Fruit fly (Drosophila melanogaster) whole organism, embryonic: ENCODE results near the gene put.
A peak's percentile ranks its signal among the peaks of the same experiment; 100 is the strongest.

Source experiments
- Awh ChIP-seq: fragments of 200-800 bp; sonication (Bioruptor generic); IDR thresholded peaks from 2 replicates; pipeline ENCODE4, ENCODE4 v1.3.6; 2022; ENCODE audit warnings: missing biosample characterization, missing genetic modification characterization
- Bdp1 ChIP-seq: fragments of 200-800 bp; sonication (Bioruptor generic); optimal IDR thresholded peaks from 3 replicates; lab custom pipeline; 2016; ENCODE audit warnings: missing biosample characterization, missing genetic modification characterization
- Bgb ChIP-seq: fragments of 200-800 bp; sonication (Bioruptor generic); IDR thresholded peaks from 2 replicates; pipeline ENCODE4 v1.3.6; 2022; ENCODE audit warnings: missing biosample characterization, missing genetic modification characterization; ENCODE audit not compliant: partially characterized antibody
- CG10366 ChIP-seq: fragments of 200-800 bp; sonication (Bioruptor generic); IDR thresholded peaks from 2 replicates; pipeline ENCODE4 v1.3.6; 2022; ENCODE audit warnings: missing biosample characterization, missing genetic modification characterization
- CG12219 ChIP-seq: fragments of 200-800 bp; sonication (Bioruptor generic); optimal IDR thresholded peaks from 3 replicates; lab custom pipeline; 2018; ENCODE audit warnings: missing biosample characterization, mild to moderate bottlenecking, missing genetic modification characterization
- CG13894 ChIP-seq: fragments of 200-800 bp; sonication (Bioruptor generic); optimal IDR thresholded peaks from 3 replicates; lab custom pipeline; 2018; ENCODE audit warnings: missing biosample characterization, mild to moderate bottlenecking, missing genetic modification characterization, moderate library complexity
- CG15479 ChIP-seq: fragments of 200-800 bp; sonication (Bioruptor generic); optimal IDR thresholded peaks from 3 replicates; lab custom pipeline; 2019; ENCODE audit warnings: missing biosample characterization, mild to moderate bottlenecking, missing genetic modification characterization, moderate library complexity
- CG1603 ChIP-seq: fragments of 200-800 bp; sonication (Bioruptor generic); optimal IDR thresholded peaks from 2 replicates; lab custom pipeline; 2019; ENCODE audit warnings: missing biosample characterization, mild to moderate bottlenecking, missing genetic modification characterization, moderate library complexity
- CG16813 ChIP-seq: fragments of 200-800 bp; sonication (Bioruptor generic); IDR thresholded peaks from 3 replicates; pipeline ENCODE4 v1.3.6; 2022; ENCODE audit warnings: missing biosample characterization, missing genetic modification characterization; ENCODE audit not compliant: partially characterized antibody
- CG17359 ChIP-seq: fragments of 200-800 bp; sonication (Bioruptor generic); optimal IDR thresholded peaks from 3 replicates; lab custom pipeline; 2018; ENCODE audit warnings: missing biosample characterization, mild to moderate bottlenecking, missing genetic modification characterization, moderate library complexity
- CG17802 ChIP-seq: fragments of 200-800 bp; sonication (Bioruptor generic); optimal IDR thresholded peaks from 2 replicates; lab custom pipeline; 2018; ENCODE audit warnings: missing biosample characterization, mild to moderate bottlenecking, missing genetic modification characterization, moderate library complexity
- CG2199 ChIP-seq: fragments of 200-800 bp; sonication (Bioruptor generic); IDR thresholded peaks from 3 replicates; pipeline ENCODE4 v1.3.6; 2022; ENCODE audit warnings: missing biosample characterization, missing genetic modification characterization
- CG2678 ChIP-seq: fragments of 200-800 bp; sonication (Bioruptor generic); optimal IDR thresholded peaks from 3 replicates; lab custom pipeline; 2019; ENCODE audit warnings: missing biosample characterization, mild to moderate bottlenecking, missing genetic modification characterization, moderate library complexity
- CG2875 ChIP-seq: fragments of 200-800 bp; sonication (Bioruptor generic); optimal IDR thresholded peaks from 2 replicates; lab custom pipeline; 2017; ENCODE audit warnings: missing biosample characterization, mild to moderate bottlenecking, missing genetic modification characterization, missing genetic modification reagents
- CG31224 ChIP-seq: fragments of 200-800 bp; sonication (Bioruptor generic); IDR thresholded peaks from 2 replicates; pipeline ENCODE4 v1.3.6; 2022; ENCODE audit warnings: missing biosample characterization, missing genetic modification characterization
- CG32532 ChIP-seq: fragments of 200-800 bp; sonication (Bioruptor generic); IDR thresholded peaks from 2 replicates; pipeline ENCODE4 v1.3.6; 2022; ENCODE audit warnings: missing biosample characterization, missing genetic modification characterization
- CG3281 ChIP-seq: fragments of 200-800 bp; sonication (Bioruptor generic); optimal IDR thresholded peaks from 3 replicates; lab custom pipeline; 2017; ENCODE audit warnings: missing biosample characterization, mild to moderate bottlenecking, missing genetic modification characterization
- CG4328 ChIP-seq: fragments of 200-800 bp; sonication (Bioruptor generic); optimal IDR thresholded peaks from 3 replicates; lab custom pipeline; 2017; ENCODE audit warnings: missing biosample characterization, missing genetic modification reagents, missing genetic modification characterization
- CG4617 ChIP-seq: fragments of 200-800 bp; sonication (Bioruptor generic); optimal IDR thresholded peaks from 3 replicates; lab custom pipeline; 2016; ENCODE audit warnings: missing biosample characterization, missing genetic modification characterization, borderline replicate concordance
- CG6654 ChIP-seq: fragments of 200-800 bp; sonication (Bioruptor generic); optimal IDR thresholded peaks from 2 replicates; lab custom pipeline; 2017; ENCODE audit warnings: missing biosample characterization, mild to moderate bottlenecking, missing genetic modification characterization
- CG6689 ChIP-seq: fragments of 200-800 bp; sonication (Bioruptor generic); IDR thresholded peaks from 2 replicates; pipeline ENCODE4 v1.3.6; 2022; ENCODE audit warnings: missing biosample characterization, missing genetic modification characterization
- CG6765 ChIP-seq: fragments of 200-800 bp; sonication (Bioruptor generic); optimal IDR thresholded peaks from 3 replicates; lab custom pipeline; 2017; ENCODE audit warnings: missing biosample characterization, mild to moderate bottlenecking, missing genetic modification characterization
- CG8290 ChIP-seq, 3 experiments: fragments of 200-800 bp; sonication (Bioruptor generic); optimal IDR thresholded peaks; 2 replicates each; lab custom pipeline; 2016 to 2019; ENCODE audit warnings: missing biosample characterization in 3 of 3, missing genetic modification characterization in 3 of 3, mild to moderate bottlenecking in 2 of 3, moderate library complexity in 1 of 3
- CTCF ChIP-seq: fragments of 200-800 bp; sonication (Bioruptor generic); optimal IDR thresholded peaks from 2 replicates; lab custom pipeline; 2017; ENCODE audit warnings: missing biosample characterization, mild to moderate bottlenecking, missing genetic modification characterization, moderate library complexity
- D ChIP-seq, 2 experiments: fragments of 200-800 bp in 1 of 2; fragments of >200 bp in 1 of 2; sonication (Bioruptor generic) in 1 of 2; optimal IDR thresholded peaks; 2 replicates in 1 of 2; 3 replicates in 1 of 2; lab custom pipeline; 2017; ENCODE audit warnings: mild to moderate bottlenecking in 1 of 2, missing biosample characterization in 1 of 2, missing genetic modification characterization in 1 of 2, missing genetic modification reagents in 1 of 2
- Deaf1 ChIP-seq: fragments of 200-800 bp; optimal IDR thresholded peaks from 3 replicates; lab custom pipeline; 2019; ENCODE audit warnings: missing biosample characterization, mild to moderate bottlenecking, missing genetic modification characterization, moderate library complexity
- E2f1 ChIP-seq: fragments of 200-800 bp; sonication (Bioruptor generic); IDR thresholded peaks from 2 replicates; pipeline ENCODE4 v1.3.6; 2022; ENCODE audit warnings: missing biosample characterization, missing genetic modification characterization
- H15 ChIP-seq: fragments of 200-800 bp; sonication (Bioruptor generic); IDR thresholded peaks from 3 replicates; pipeline ENCODE4 v1.3.6; 2022; ENCODE audit warnings: missing biosample characterization, missing genetic modification characterization
- H2.0 ChIP-seq: fragments of 200-800 bp; sonication (Bioruptor generic); IDR thresholded peaks from 2 replicates; pipeline ENCODE4 v1.3.6; 2022; ENCODE audit warnings: missing biosample characterization, missing genetic modification characterization
- HHEX ChIP-seq: fragments of 200-800 bp; sonication (Bioruptor generic); optimal IDR thresholded peaks from 3 replicates; lab custom pipeline; 2017; ENCODE audit warnings: missing biosample characterization, mild to moderate bottlenecking, missing genetic modification characterization, missing genetic modification reagents
- Poxn ChIP-seq: fragments of 200-800 bp; sonication (Bioruptor generic); IDR thresholded peaks from 2 replicates; pipeline ENCODE4 v1.3.6; 2022; ENCODE audit warnings: missing biosample characterization, missing genetic modification characterization
- Sox100B ChIP-seq: fragments of 200-800 bp; sonication (Bioruptor generic); optimal IDR thresholded peaks from 3 replicates; lab custom pipeline; 2018; ENCODE audit warnings: missing biosample characterization, mild to moderate bottlenecking, missing genetic modification characterization
- Tbp ChIP-seq: fragments of >200 bp; optimal IDR thresholded peaks from 2 replicates; lab custom pipeline; 2018; ENCODE audit warnings: missing biosample characterization, missing genetic modification characterization
- bbx ChIP-seq: fragments of 200-800 bp; sonication (Bioruptor generic); IDR thresholded peaks from 2 replicates; pipeline ENCODE4 v1.3.6; 2022; ENCODE audit warnings: missing biosample characterization, missing genetic modification characterization; ENCODE audit not compliant: partially characterized antibody
- fd64A ChIP-seq: fragments of 200-800 bp; sonication (Bioruptor generic); optimal IDR thresholded peaks from 3 replicates; lab custom pipeline; 2018; ENCODE audit warnings: missing biosample characterization, mild to moderate bottlenecking, missing genetic modification characterization
- gcm ChIP-seq: fragments of 200-800 bp; sonication (Bioruptor generic); optimal IDR thresholded peaks from 2 replicates; lab custom pipeline; 2019; ENCODE audit warnings: missing biosample characterization, mild to moderate bottlenecking, missing genetic modification characterization, moderate library complexity
- insv ChIP-seq, 2 experiments: fragments of 200-800 bp; sonication (Bioruptor generic); optimal IDR thresholded peaks; 3 replicates each; lab custom pipeline; 2016 to 2018; ENCODE audit warnings: missing biosample characterization in 2 of 2, missing genetic modification characterization in 2 of 2
- lola ChIP-seq, 3 experiments: fragments of >200 bp in 2 of 3; fragments of 200-800 bp in 1 of 3; sonication (Bioruptor generic) in 1 of 3; optimal IDR thresholded peaks; 2 replicates each; lab custom pipeline; 2017 to 2019; ENCODE audit warnings: missing biosample characterization in 3 of 3, missing genetic modification characterization in 3 of 3, mild to moderate bottlenecking in 1 of 3, moderate library complexity in 1 of 3
- mam ChIP-seq: fragments of 200-800 bp; sonication (Bioruptor generic); optimal IDR thresholded peaks from 3 replicates; lab custom pipeline; 2016; ENCODE audit warnings: missing biosample characterization, missing genetic modification characterization
- sens-2 ChIP-seq: fragments of 200-800 bp; sonication (Bioruptor generic); IDR thresholded peaks from 2 replicates; pipeline ENCODE4 v1.3.6; 2022; ENCODE audit warnings: missing biosample characterization, missing genetic modification characterization
- sim ChIP-seq: fragments of 200-800 bp; sonication (Bioruptor generic); IDR thresholded peaks from 2 replicates; pipeline ENCODE4 v1.3.6; 2022; ENCODE audit warnings: missing biosample characterization, missing genetic modification characterization
- stc ChIP-seq: fragments of 200-800 bp; sonication (Bioruptor generic); IDR thresholded peaks from 2 replicates; pipeline ENCODE4 v1.3.6; 2022; ENCODE audit warnings: missing biosample characterization, missing genetic modification characterization
- tll ChIP-seq, 2 experiments: fragments of 200-800 bp in 1 of 2; fragments of >200 bp in 1 of 2; sonication (Bioruptor generic) in 1 of 2; optimal IDR thresholded peaks; 2 replicates each; lab custom pipeline; 2017 to 2019; ENCODE audit warnings: missing biosample characterization in 2 of 2, missing genetic modification characterization in 2 of 2, mild to moderate bottlenecking in 1 of 2, moderate library complexity in 1 of 2
- unpg ChIP-seq: fragments of 200-800 bp; sonication (Bioruptor generic); optimal IDR thresholded peaks from 3 replicates; lab custom pipeline; 2018; ENCODE audit warnings: missing biosample characterization, mild to moderate bottlenecking, missing genetic modification characterization, moderate library complexity
- zen ChIP-seq: fragments of 200-800 bp; sonication (Bioruptor generic); optimal IDR thresholded peaks from 3 replicates; lab custom pipeline; 2018; ENCODE audit warnings: missing biosample characterization, mild to moderate bottlenecking, missing genetic modification characterization, moderate library complexity

Gene put

DNA sequence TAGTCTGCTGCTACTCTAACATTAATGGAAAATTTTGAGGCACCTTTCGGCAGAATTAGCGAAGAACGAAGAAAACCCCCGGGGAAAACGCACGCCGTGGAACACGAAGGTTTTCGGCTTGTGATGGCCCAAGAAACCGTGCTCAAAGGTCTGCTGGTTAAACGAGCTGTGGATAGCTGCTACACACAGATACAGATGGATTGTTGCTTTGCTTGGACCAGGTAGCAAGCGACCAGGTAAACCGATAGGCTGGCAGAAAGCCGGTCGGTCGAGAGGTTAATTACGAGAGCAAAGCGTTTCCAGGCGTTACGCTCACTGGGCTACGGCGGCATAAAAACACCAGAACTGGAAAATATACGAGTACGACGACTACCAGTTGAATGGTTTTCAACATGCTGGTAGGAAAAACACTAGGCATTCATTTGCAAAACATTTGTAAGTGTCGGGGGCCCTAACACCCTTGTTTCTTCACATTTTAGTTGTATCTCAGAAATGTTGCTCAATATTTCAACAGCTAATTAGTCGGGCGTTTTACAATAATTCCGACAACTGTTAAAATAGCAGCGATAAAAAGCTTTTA is 26.9 kb upstream of the put start (continued):
- 0 out of 2 replicates have a peak, but pooled peaks have one; percentile 24 for TF ChIP-seq bbx (GFP tag; lab: Robert Waterston, UW)
- TF ChIP-seq fd64A, result no peak
- TF ChIP-seq zen (tag; lab: Kevin White, UChicago), result peak; percentile 54
- TF ChIP-seq Bdp1, result no peak
- TF ChIP-seq stc (GFP tag; lab: Robert Waterston, UW), result 0 out of 2 replicates have a peak, but pooled peaks have one; percentile 9
- TF ChIP-seq insv (GFP tag; optimal IDR thresholded peaks at IDR 0.05; lab: Kevin White, UChicago), result peak in 1 of 2 experiments; percentile 7
- TF ChIP-seq CG8290 (GFP tag; optimal IDR thresholded peaks at IDR 0.05; lab: Kevin White, UChicago), result no peak
- peak in 1 of 2 experiments; percentile 7 for TF ChIP-seq CG8290 (tag; optimal IDR thresholded peaks at IDR 0.05; lab: Kevin White, UChicago)
- no peak for TF ChIP-seq H2.0 (GFP tag; lab: Robert Waterston, UW)
- TF ChIP-seq Deaf1 (tag; lab: Kevin White, UChicago), result peak; percentile 13
- TF ChIP-seq CG3281 (GFP tag; lab: Kevin White, UChicago), result no peak
- no peak for TF ChIP-seq CG1603 (tag; lab: Kevin White, UChicago)
- no peak for TF ChIP-seq unpg (GFP tag; lab: Kevin White, UChicago)
- TF ChIP-seq CG2678 (tag; lab: Kevin White, UChicago), result no peak
- peak; percentile 52 for TF ChIP-seq Bgb
- no peak for TF ChIP-seq E2f1
- TF ChIP-seq CG17802 (tag; lab: Kevin White, UChicago), result no peak
- TF ChIP-seq CG13894, result peak; percentile 6
- TF ChIP-seq CG12219 (GFP tag; lab: Kevin White, UChicago), result no peak
- peak; percentile 39 for TF ChIP-seq CG15479
- no peak for TF ChIP-seq HHEX
- TF ChIP-seq sim (GFP tag; lab: Robert Waterston, UW), result no peak
- TF ChIP-seq H15 (GFP tag; lab: Robert Waterston, UW), result no peak
- TF ChIP-seq CG6765 (GFP tag; lab: Kevin White, UChicago), result no peak
- no peak for TF ChIP-seq CG4328 (GFP tag; lab: Kevin White, UChicago)
- peak; percentile 85 for TF ChIP-seq D (optimal IDR thresholded peaks at IDR 0.05; lab: Kevin White, UChicago)
- no peak for TF ChIP-seq D (GFP tag; optimal IDR thresholded peaks at IDR 0.05; lab: Kevin White, UChicago)
- TF ChIP-seq Tbp (GFP tag; lab: Kevin White, UChicago), result no peak
- no peak for TF ChIP-seq CG6654 (GFP tag; lab: Kevin White, UChicago)
- no peak for TF ChIP-seq CG16813 (GFP tag; lab: Robert Waterston, UW)
- TF ChIP-seq CTCF (GFP tag; lab: Kevin White, UChicago), result no peak
- no peak for TF ChIP-seq CG6689 (GFP tag; lab: Robert Waterston, UW)
- TF ChIP-seq CG17359 (tag; lab: Kevin White, UChicago), result no peak
- TF ChIP-seq CG2875, result no peak
- TF ChIP-seq CG32532 (GFP tag; lab: Robert Waterston, UW), result 0 out of 2 replicates have a peak, but pooled peaks have one; percentile 14
- no peak for TF ChIP-seq CG4617
- TF ChIP-seq gcm, result peak; percentile 50
- peak; percentile 100 for TF ChIP-seq CG2199
- TF ChIP-seq CG10366, result no peak
- TF ChIP-seq tll (GFP tag; optimal IDR thresholded peaks at IDR 0.05; lab: Kevin White, UChicago), result peak in 1 of 2 experiments; percentile 73
- no peak for TF ChIP-seq CG31224
- TF ChIP-seq Awh (GFP tag; lab: Robert Waterston, UW), result no peak
- no peak for TF ChIP-seq Poxn (GFP tag; lab: Robert Waterston, UW)
- TF ChIP-seq Sox100B (GFP tag; lab: Kevin White, UChicago), result no peak
- TF ChIP-seq mam (GFP tag; lab: Kevin White, UChicago), result no peak
- TF ChIP-seq sens-2, result no peak
- TF ChIP-seq lola (GFP tag; optimal IDR thresholded peaks at IDR 0.05; lab: Kevin White, UChicago), result no peak
- TF ChIP-seq, all 482 proteins: peak for 27
